Fruit fly (Drosophila melanogaster): Measurements from ENCODE around the gene nAChRalpha3.
A peak's percentile ranks its signal among the peaks of the same experiment; 100 is the strongest.

Gene nAChRalpha3

DNA sequence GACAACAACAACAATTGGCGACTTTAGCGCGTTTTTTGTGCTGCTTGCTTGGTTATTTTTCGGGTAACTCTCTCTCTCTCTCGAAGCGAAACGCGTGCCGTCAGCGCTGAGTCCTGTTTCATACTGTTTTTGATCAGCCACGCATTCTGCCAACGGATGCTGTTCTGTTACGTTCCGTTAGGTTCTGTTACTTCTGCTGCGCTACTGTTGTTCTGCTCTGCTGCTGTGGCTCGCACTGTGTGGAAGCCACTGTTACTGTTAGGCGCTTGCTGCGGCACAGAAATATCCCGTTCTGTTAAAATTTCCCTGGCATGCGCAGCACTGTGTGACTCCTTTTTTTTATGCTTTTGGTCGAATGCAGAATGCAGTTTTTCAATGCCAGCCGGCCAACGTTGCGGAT is at the start of gene nAChRalpha3:
TSS of gene nAChRalpha3 (minus strand) at position 101 of the 400 bp plus-strand sequence.
- no peak for TF ChIP-seq CG1620 (GFP tag; optimal IDR thresholded peaks at IDR 0.05)
- TF ChIP-seq cic (GFP tag; optimal IDR thresholded peaks at IDR 0.05), result no peak
- no peak for TF ChIP-seq CG12768 (GFP tag; optimal IDR thresholded peaks at IDR 0.05)
- no peak for TF ChIP-seq Crg-1 (GFP tag; optimal IDR thresholded peaks at IDR 0.05)
- TF ChIP-seq kay (GFP tag; ENCODE audit: borderline replicate concordance), result no peak
- no peak for TF ChIP-seq CG11617 (GFP tag; optimal IDR thresholded peaks at IDR 0.05)
- no peak for TF ChIP-seq Clk (GFP tag; optimal IDR thresholded peaks at IDR 0.05)
- no peak for TF ChIP-seq bab1 (GFP tag; optimal IDR thresholded peaks at IDR 0.05)
- no peak for TF ChIP-seq toe (GFP tag; optimal IDR thresholded peaks at IDR 0.05)
- TF ChIP-seq ovo (GFP tag; optimal IDR thresholded peaks at IDR 0.05), result no peak
- TF ChIP-seq pad (GFP tag; optimal IDR thresholded peaks at IDR 0.05), result no peak
- TF ChIP-seq cnc (optimal IDR thresholded peaks at IDR 0.05), result no peak
- TF ChIP-seq CG7101 (tag; optimal IDR thresholded peaks at IDR 0.05), result no peak
- no peak for TF ChIP-seq Hr96 (GFP tag; optimal IDR thresholded peaks at IDR 0.05)
- TF ChIP-seq CG33017 (tag; optimal IDR thresholded peaks at IDR 0.05), result no peak
- TF ChIP-seq Mnt (GFP tag; optimal IDR thresholded peaks at IDR 0.05), result no peak
- no peak for TF ChIP-seq tj (GFP tag; optimal IDR thresholded peaks at IDR 0.05)
- TF ChIP-seq CG7045 (GFP tag; optimal IDR thresholded peaks at IDR 0.05), result no peak
- TF ChIP-seq CG14711 (tag; optimal IDR thresholded peaks at IDR 0.05), result no peak

DNA sequence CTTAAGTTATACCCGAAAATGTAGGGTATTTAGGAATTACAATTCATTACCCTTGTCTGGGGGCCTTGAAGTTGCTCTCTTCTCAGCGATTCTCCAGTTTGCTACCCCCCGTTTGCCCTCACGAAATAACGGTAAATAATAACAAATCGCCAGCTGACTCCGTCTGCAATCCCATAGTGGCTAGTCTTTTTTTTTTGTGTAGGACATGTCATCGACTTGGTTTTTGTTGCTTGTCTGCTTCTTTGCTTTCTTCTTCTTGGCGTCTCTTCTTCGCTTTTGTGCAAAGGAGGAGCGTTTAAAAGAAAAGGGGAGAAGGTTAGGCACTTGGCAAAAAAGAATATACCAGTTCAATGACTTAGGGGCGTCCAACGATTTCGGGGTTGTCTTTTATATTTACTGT is 49.2 kb upstream of the nAChRalpha3 start:
- TF ChIP-seq CG11617 (GFP tag; optimal IDR thresholded peaks at IDR 0.05), result no peak
- TF ChIP-seq pad (GFP tag; optimal IDR thresholded peaks at IDR 0.05), result peak; percentile 68
- TF ChIP-seq ovo (GFP tag; optimal IDR thresholded peaks at IDR 0.05), result peak; percentile 20
- no peak for TF ChIP-seq Crg-1 (GFP tag; optimal IDR thresholded peaks at IDR 0.05)

DNA sequence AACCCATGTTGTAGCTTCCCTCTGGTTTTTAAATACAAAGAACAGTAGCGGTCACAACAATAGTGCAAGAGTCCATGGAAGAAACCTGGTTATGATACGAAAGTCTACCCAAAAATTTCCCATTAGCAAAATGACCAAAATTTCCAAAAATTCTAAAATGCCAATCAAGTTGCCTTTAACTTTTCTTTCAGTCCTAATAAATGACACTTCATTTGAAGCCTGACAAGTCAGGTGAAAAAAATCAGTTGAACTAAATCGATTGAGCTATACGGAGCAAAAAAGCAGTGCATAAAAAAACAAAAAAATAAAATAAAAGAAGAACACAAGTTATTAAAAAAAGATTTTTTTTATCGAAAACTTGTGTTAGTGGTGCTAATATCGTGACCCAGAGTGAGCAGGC is 48.6 kb upstream of the nAChRalpha3 start:
- TF ChIP-seq Hr96 (GFP tag; optimal IDR thresholded peaks at IDR 0.05), result no peak

dm6 chrX:8414351-8414750 is 47.4 kb upstream of the nAChRalpha3 start:
- TF ChIP-seq kay (GFP tag; ENCODE audit: borderline replicate concordance), result no peak
- peak; percentile 45 for TF ChIP-seq bab1 (GFP tag; optimal IDR thresholded peaks at IDR 0.05)

- TF ChIP-seq kay (GFP tag; ENCODE audit: borderline replicate concordance) (peak; percentile 34), tj (GFP tag; optimal IDR thresholded peaks at IDR 0.05) (peak; percentile 93), Clk (GFP tag; optimal IDR thresholded peaks at IDR 0.05) (no peak), bab1 (GFP tag; optimal IDR thresholded peaks at IDR 0.05) (peak; percentile 13), pad (GFP tag; optimal IDR thresholded peaks at IDR 0.05) (no peak)
Measured at dm6 chrX:8413513-8414113, 46.6 kb upstream of the nAChRalpha3 start.

dm6 chrX:8412197-8413160 is 45.5 kb upstream of the nAChRalpha3 start:
- TF ChIP-seq CG1620 (GFP tag; optimal IDR thresholded peaks at IDR 0.05) (peak; percentile 41), pad (GFP tag; optimal IDR thresholded peaks at IDR 0.05) (peak; percentile 40), cic (GFP tag; optimal IDR thresholded peaks at IDR 0.05) (peak; percentile 74), kay (GFP tag; ENCODE audit: borderline replicate concordance) (peak; percentile 98), CG12768 (GFP tag; optimal IDR thresholded peaks at IDR 0.05) (peak; percentile 6), Hr96 (GFP tag; optimal IDR thresholded peaks at IDR 0.05) (no peak), Crg-1 (GFP tag; optimal IDR thresholded peaks at IDR 0.05) (no peak), ovo (GFP tag; optimal IDR thresholded peaks at IDR 0.05) (peak; percentile 48), CG7101 (tag; optimal IDR thresholded peaks at IDR 0.05) (peak; percentile 15), Mnt (GFP tag; optimal IDR thresholded peaks at IDR 0.05) (peak; percentile 64), CG7045 (GFP tag; optimal IDR thresholded peaks at IDR 0.05) (no peak), bab1 (GFP tag; optimal IDR thresholded peaks at IDR 0.05) (peak; percentile 57), tj (GFP tag; optimal IDR thresholded peaks at IDR 0.05) (peak; percentile 79), cnc (optimal IDR thresholded peaks at IDR 0.05) (no peak), CG33017 (tag; optimal IDR thresholded peaks at IDR 0.05) (peak; percentile 7)

dm6 chrX:8411532-8411960 is 44.6 kb upstream of the nAChRalpha3 start, which contains the start of gene lawc:
Gene lawc, minus strand, starts transcription at chrX:8411658.
- TF ChIP-seq Hr96 (GFP tag; optimal IDR thresholded peaks at IDR 0.05), result peak; percentile 76
- peak; percentile 36 for TF ChIP-seq toe (GFP tag; optimal IDR thresholded peaks at IDR 0.05)
- peak; percentile 56 for TF ChIP-seq CG1620 (GFP tag; optimal IDR thresholded peaks at IDR 0.05)
- peak; percentile 62 for TF ChIP-seq ovo (GFP tag; optimal IDR thresholded peaks at IDR 0.05)
- peak; percentile 98 for TF ChIP-seq bab1 (GFP tag; optimal IDR thresholded peaks at IDR 0.05)
- no peak for TF ChIP-seq Crg-1 (GFP tag; optimal IDR thresholded peaks at IDR 0.05)
- TF ChIP-seq tj (GFP tag; optimal IDR thresholded peaks at IDR 0.05), result peak; percentile 78
- TF ChIP-seq cic (GFP tag; optimal IDR thresholded peaks at IDR 0.05), result peak; percentile 88
- TF ChIP-seq CG12768 (GFP tag; optimal IDR thresholded peaks at IDR 0.05), result peak; percentile 63
- peak; percentile 75 for TF ChIP-seq CG33017 (tag; optimal IDR thresholded peaks at IDR 0.05)
- peak; percentile 54 for TF ChIP-seq CG14711 (tag; optimal IDR thresholded peaks at IDR 0.05)
- TF ChIP-seq pad (GFP tag; optimal IDR thresholded peaks at IDR 0.05), result peak; percentile 66
- peak; percentile 15 for TF ChIP-seq CG7045 (GFP tag; optimal IDR thresholded peaks at IDR 0.05)
- TF ChIP-seq CG11617 (GFP tag; optimal IDR thresholded peaks at IDR 0.05), result peak; percentile 74
- TF ChIP-seq Clk (GFP tag; optimal IDR thresholded peaks at IDR 0.05), result peak; percentile 79
- peak; percentile 76 for TF ChIP-seq CG7101 (tag; optimal IDR thresholded peaks at IDR 0.05)
- TF ChIP-seq Mnt (GFP tag; optimal IDR thresholded peaks at IDR 0.05), result peak; percentile 71
- TF ChIP-seq CG5204 (GFP tag; optimal IDR thresholded peaks at IDR 0.05), result no peak
- peak; percentile 98 for TF ChIP-seq kay (GFP tag; ENCODE audit: borderline replicate concordance)
- TF ChIP-seq cnc (optimal IDR thresholded peaks at IDR 0.05), result no peak

Data from whole organism, adult.